Worm (Caenorhabditis elegans) whole organism, L1 larva: ENCODE results near the gene F21H7.5.

Experiments
- fkh-10 ChIP-seq: sonication (generic microtip); optimal IDR thresholded peaks from 2 replicates; lab custom pipeline; 2017; ENCODE audit warnings: missing biosample characterization, missing genetic modification reagents, missing genetic modification characterization
- fos-1 ChIP-seq: fragments of 150-350 bp; optimal IDR thresholded peaks from 2 replicates; lab custom pipeline; 2014; ENCODE audit warnings: missing biosample characterization, missing genetic modification characterization
- unc-130 ChIP-seq: fragments of 150-350 bp; optimal IDR thresholded peaks from 2 replicates; lab custom pipeline; 2017; ENCODE audit warnings: missing biosample characterization, missing genetic modification characterization, inconsistent platforms
- unc-86 ChIP-seq: sonication (generic microtip); optimal IDR thresholded peaks from 2 replicates; lab custom pipeline; 2016; ENCODE audit warnings: missing genetic modification characterization, missing compliant biosample characterization

DNA sequence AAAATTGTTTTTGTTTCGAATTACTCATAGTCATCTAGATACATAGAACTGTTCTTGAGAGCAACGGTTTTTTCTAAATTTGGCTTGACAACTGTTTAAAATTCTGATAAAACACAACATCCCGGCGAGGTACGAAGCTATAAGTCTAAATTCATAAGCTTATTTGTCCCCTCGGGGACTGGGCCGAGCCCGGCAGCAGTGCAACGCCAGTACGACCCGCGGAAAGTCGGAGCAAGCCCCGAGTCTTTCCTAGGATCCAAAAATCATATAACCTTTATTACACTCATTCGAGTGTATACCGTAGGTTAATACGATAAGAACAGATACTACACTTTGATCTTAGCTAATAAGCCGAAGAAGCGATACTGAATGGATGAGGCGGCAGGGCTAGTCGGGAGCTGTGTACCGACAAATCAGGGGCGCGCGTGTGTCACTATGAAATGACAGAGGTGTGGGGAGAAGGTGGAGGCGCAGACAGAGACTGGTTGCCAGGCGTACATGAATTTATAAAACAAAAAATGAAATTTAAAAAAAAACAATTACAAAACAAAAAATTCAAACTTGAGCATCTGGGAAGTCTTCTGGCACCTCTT lies 11.7 kb upstream of the F21H7.5 start:
- TF ChIP-seq unc-130 (tag; lab: Kevin White, UChicago), result no peak
- TF ChIP-seq fos-1 (tag; lab: Kevin White, UChicago), result no peak
- TF ChIP-seq fkh-10 (GFP tag; lab: Kevin White, UChicago), result no peak
- no peak for TF ChIP-seq unc-86 (tag; lab: Kevin White, UChicago)
